Fruit fly (Drosophila melanogaster) S2 (cell line): ENCODE measurements around the gene emc.

ENCODE experiments used
- CG8478 ChIP-seq: fragments of >200 bp; optimal IDR thresholded peaks from 2 replicates; lab custom pipeline; 2018
- CTCF ChIP-seq, 2 experiments: fragments of >200 bp; optimal IDR thresholded peaks; 2 replicates each; lab custom pipeline; 2018

- no peak for TF ChIP-seq CG8478 (lab: Kevin White, UChicago)
- TF ChIP-seq CTCF (optimal IDR thresholded peaks at IDR 0.05; lab: Kevin White, UChicago): no peak
These were observed 26.8 kb upstream of the emc start for dm6 chr3L:722386-722785.
